Worm (Caenorhabditis elegans): Measurements from ENCODE around the gene apc-10.
A peak's percentile ranks its signal among the peaks of the same experiment; 100 is the strongest.

The apc-10 gene

ce11 chrV:10471007-10471406 is 44.9 kb upstream of the apc-10 start:
- TF ChIP-seq madf-6 (GFP tag; IDR thresholded peaks at IDR 0.05) (no peak), Y53F4B.3 (GFP tag; IDR thresholded peaks at IDR 0.05) (no peak), unc-62 (GFP tag; optimal IDR thresholded peaks at IDR 0.05) (no peak), snpc-1.3 (tag; optimal IDR thresholded peaks at IDR 0.05; ENCODE audit: insufficient read depth) (no peak), sdz-38 (tag; optimal IDR thresholded peaks at IDR 0.05) (no peak), nhr-27 (tag; optimal IDR thresholded peaks at IDR 0.05) (no peak), ekl-4 (GFP tag; IDR thresholded peaks at IDR 0.05) (no peak), zfh-2 (GFP tag; conservative IDR thresholded peaks at IDR 0.05) (no peak)

DNA sequence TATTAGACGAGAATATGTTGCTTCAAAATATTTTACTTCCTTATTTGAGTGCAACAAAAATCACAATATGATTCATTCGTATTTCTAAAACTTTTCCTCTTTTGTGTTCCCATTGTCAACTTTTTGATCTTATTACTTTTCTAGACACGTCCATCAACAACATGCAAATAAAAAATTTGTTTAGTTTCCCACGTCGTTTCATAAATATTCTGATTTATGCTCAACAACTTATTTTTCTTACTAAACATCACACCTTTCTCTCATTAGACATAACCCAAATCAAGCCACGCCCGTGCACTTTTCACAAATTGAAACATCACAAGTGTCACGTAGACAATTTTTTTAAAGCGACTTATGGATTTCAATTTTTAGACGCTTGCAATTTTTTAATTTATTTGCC is 43.7 kb upstream of the apc-10 start:
- TF ChIP-seq him-1 (tag; optimal IDR thresholded peaks at IDR 0.05) (no peak), attf-5 (GFP tag; optimal IDR thresholded peaks at IDR 0.05) (no peak), rec-8 (tag; optimal IDR thresholded peaks at IDR 0.05) (no peak), C17E4.6 (GFP tag; IDR thresholded peaks at IDR 0.05) (no peak), bed-2 (GFP tag; IDR thresholded peaks at IDR 0.05) (no peak), T26A5.8 (tag; optimal IDR thresholded peaks at IDR 0.05) (no peak), attf-3 (GFP tag; conservative IDR thresholded peaks at IDR 0.05) (no peak), Y67H2A.10 (GFP tag; conservative IDR thresholded peaks at IDR 0.05) (no peak), nfya-1 (tag; optimal IDR thresholded peaks at IDR 0.05; ENCODE audit: borderline replicate concordance, insufficient read depth) (no peak), repo-1 (tag; optimal IDR thresholded peaks at IDR 0.05) (no peak), Y53G8AR.9 (GFP tag; conservative IDR thresholded peaks at IDR 0.05) (no peak), let-526 (GFP tag; IDR thresholded peaks at IDR 0.05) (no peak), ceh-100 (GFP tag; IDR thresholded peaks at IDR 0.05) (no peak), lsy-27 (tag; optimal IDR thresholded peaks at IDR 0.05; ENCODE audit: borderline replicate concordance, insufficient read depth) (no peak), ztf-26 (tag; optimal IDR thresholded peaks at IDR 0.05) (no peak), ztf-3 (GFP tag; optimal IDR thresholded peaks at IDR 0.05) (no peak), mcd-1 (GFP tag; IDR thresholded peaks at IDR 0.05) (no peak), nhr-179 (tag; optimal IDR thresholded peaks at IDR 0.05) (no peak), snpc-4 (GFP tag; optimal IDR thresholded peaks at IDR 0.05) (no peak), snpc-4 (tag; optimal IDR thresholded peaks at IDR 0.05) (no peak), T07F8.4 (tag; optimal IDR thresholded peaks at IDR 0.05) (no peak)

DNA sequence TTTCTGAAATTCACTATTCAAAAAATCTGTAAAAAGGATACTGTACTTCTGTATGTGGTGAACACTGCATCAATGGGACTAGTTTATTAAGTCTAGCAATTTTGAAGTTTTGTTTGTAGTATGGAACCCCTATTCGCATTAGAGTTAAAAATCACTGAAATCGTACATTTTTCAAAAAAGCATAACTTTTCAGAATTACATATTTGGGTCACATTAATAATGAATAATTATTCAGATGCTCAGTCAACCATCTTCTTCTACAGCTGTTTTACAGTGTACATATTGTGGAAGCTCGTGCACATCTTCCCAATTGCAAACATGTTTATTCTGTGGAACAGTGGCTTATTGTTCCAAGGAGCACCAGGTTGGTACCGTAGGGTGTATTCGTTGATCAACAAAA is 42.6 kb upstream of the apc-10 start:
- TF ChIP-seq snpc-1.1 (tag; optimal IDR thresholded peaks at IDR 0.05; ENCODE audit: insufficient read depth), result no peak
- no peak for TF ChIP-seq egl-44 (GFP tag; IDR thresholded peaks at IDR 0.05)
- TF ChIP-seq ama-1 (optimal IDR thresholded peaks at IDR 0.05), result peak; percentile 44
- TF ChIP-seq ama-1 (GFP tag; optimal IDR thresholded peaks at IDR 0.05), result no peak

ce11 chrV:10468190-10468589 is 42.0 kb upstream of the apc-10 start, which contains the start of gene egl-9:
Gene egl-9, plus strand, starts transcription at chrV:10468517.
- TF ChIP-seq ama-1 (optimal IDR thresholded peaks at IDR 0.05), result peak; percentile 87
- no peak for TF ChIP-seq ama-1 (GFP tag; optimal IDR thresholded peaks at IDR 0.05)
- TF ChIP-seq lin-40 (tag; optimal IDR thresholded peaks at IDR 0.05), result no peak
- no peak for TF ChIP-seq mes-4 (tag; optimal IDR thresholded peaks at IDR 0.05)
- peak; percentile 15 to 57 for TF ChIP-seq let-607 (tag; optimal IDR thresholded peaks at IDR 0.05)
- no peak for TF ChIP-seq fkh-3 (tag; optimal IDR thresholded peaks at IDR 0.05)
- no peak for TF ChIP-seq ceh-58 (GFP tag; IDR thresholded peaks at IDR 0.05)
- TF ChIP-seq sea-2 (GFP tag; IDR thresholded peaks at IDR 0.05), result no peak
- TF ChIP-seq pbrm-1 (GFP tag; IDR thresholded peaks at IDR 0.05), result no peak
- TF ChIP-seq egl-18 (GFP tag; IDR thresholded peaks at IDR 0.05), result no peak
- no peak for TF ChIP-seq F37B4.10 (GFP tag; IDR thresholded peaks at IDR 0.05)
- TF ChIP-seq F23B12.7 (tag; optimal IDR thresholded peaks at IDR 0.05; ENCODE audit: insufficient read depth), result no peak
- peak; percentile 13 for TF ChIP-seq lin-54 (GFP tag; optimal IDR thresholded peaks at IDR 0.05)
- TF ChIP-seq mcd-1 (GFP tag; IDR thresholded peaks at IDR 0.05), result no peak
- TF ChIP-seq ztf-6 (GFP tag; IDR thresholded peaks at IDR 0.05), result no peak
- TF ChIP-seq pha-4 (tag; optimal IDR thresholded peaks at IDR 0.05), result no peak

Measured in whole organism, young adult.